Fruit fly (Drosophila melanogaster) whole organism, embryonic: ENCODE measurements around the gene betaTub65B.

Source experiments
- Atf3 ChIP-seq: fragments of 200-800 bp; sonication (Bioruptor generic); optimal IDR thresholded peaks from 3 replicates; lab custom pipeline; 2016; ENCODE audit warnings: missing biosample characterization, missing genetic modification characterization
- B-H2 ChIP-seq: fragments of 200-800 bp; sonication (Bioruptor generic); optimal IDR thresholded peaks from 2 replicates; lab custom pipeline; 2018; ENCODE audit warnings: missing biosample characterization, mild to moderate bottlenecking, missing genetic modification characterization
- CG10366 ChIP-seq: fragments of 200-800 bp; sonication (Bioruptor generic); IDR thresholded peaks from 2 replicates; pipeline ENCODE4 v1.3.6; 2022; ENCODE audit warnings: missing biosample characterization, missing genetic modification characterization
- CG11504 ChIP-seq: fragments of 200-800 bp; sonication (Bioruptor generic); optimal IDR thresholded peaks from 3 replicates; lab custom pipeline; 2019; ENCODE audit warnings: missing biosample characterization, mild to moderate bottlenecking, missing genetic modification characterization, moderate library complexity
- CG11696 ChIP-seq: fragments of 200-800 bp; sonication (Bioruptor generic); IDR thresholded peaks from 2 replicates; pipeline ENCODE4 v1.3.6; 2022; ENCODE audit warnings: missing biosample characterization, missing genetic modification characterization
- CG13894 ChIP-seq: fragments of 200-800 bp; sonication (Bioruptor generic); optimal IDR thresholded peaks from 3 replicates; lab custom pipeline; 2018; ENCODE audit warnings: missing biosample characterization, mild to moderate bottlenecking, missing genetic modification characterization, moderate library complexity
- CG15601 ChIP-seq: fragments of 200-800 bp; sonication (Bioruptor generic); optimal IDR thresholded peaks from 3 replicates; lab custom pipeline; 2019; ENCODE audit warnings: missing biosample characterization, mild to moderate bottlenecking, missing genetic modification characterization, moderate library complexity
- CG1603 ChIP-seq: fragments of 200-800 bp; sonication (Bioruptor generic); optimal IDR thresholded peaks from 2 replicates; lab custom pipeline; 2019; ENCODE audit warnings: missing biosample characterization, mild to moderate bottlenecking, missing genetic modification characterization, moderate library complexity
- CG16863 ChIP-seq: fragments of 200-800 bp; sonication (Bioruptor generic); optimal IDR thresholded peaks from 3 replicates; lab custom pipeline; 2016; ENCODE audit warnings: missing biosample characterization, missing genetic modification characterization
- CG17361 ChIP-seq: fragments of 200-800 bp; sonication (Bioruptor generic); IDR thresholded peaks from 3 replicates; pipeline ENCODE4 v1.3.6; 2022; ENCODE audit warnings: missing biosample characterization, missing genetic modification characterization
- CG2120 ChIP-seq: fragments of 200-800 bp; sonication (Bioruptor generic); optimal IDR thresholded peaks from 3 replicates; lab custom pipeline; 2016; ENCODE audit warnings: missing biosample characterization, missing genetic modification characterization
- CG2202 ChIP-seq: fragments of 200-800 bp; sonication (Bioruptor generic); optimal IDR thresholded peaks from 2 replicates; lab custom pipeline; 2018; ENCODE audit warnings: missing biosample characterization, mild to moderate bottlenecking, missing genetic modification characterization
- CG2678 ChIP-seq: fragments of 200-800 bp; sonication (Bioruptor generic); optimal IDR thresholded peaks from 3 replicates; lab custom pipeline; 2019; ENCODE audit warnings: missing biosample characterization, mild to moderate bottlenecking, missing genetic modification characterization, moderate library complexity
- CG32767 ChIP-seq: fragments of 200-800 bp; sonication (Bioruptor generic); IDR thresholded peaks from 2 replicates; pipeline ENCODE4 v1.3.6; 2022; ENCODE audit warnings: missing biosample characterization, missing genetic modification characterization
- CG34422 ChIP-seq: fragments of 200-800 bp; sonication (Bioruptor generic); IDR thresholded peaks from 3 replicates; pipeline ENCODE4 v1.3.6; 2022; ENCODE audit warnings: missing biosample characterization, missing genetic modification characterization
- CG3847 ChIP-seq: fragments of 200-800 bp; sonication (Bioruptor generic); IDR thresholded peaks from 2 replicates; pipeline ENCODE4 v1.3.6; 2022; ENCODE audit warnings: missing biosample characterization, missing genetic modification characterization
- CG4282 ChIP-seq: fragments of 200-800 bp; sonication (Bioruptor generic); optimal IDR thresholded peaks from 2 replicates; lab custom pipeline; 2016; ENCODE audit warnings: missing biosample characterization, missing genetic modification characterization
- CG7271 ChIP-seq: fragments of 200-800 bp; sonication (Bioruptor generic); optimal IDR thresholded peaks from 2 replicates; lab custom pipeline; 2018; ENCODE audit warnings: missing biosample characterization, mild to moderate bottlenecking, missing genetic modification characterization, moderate library complexity
- CG7928 ChIP-seq: fragments of 200-800 bp; sonication (Bioruptor generic); optimal IDR thresholded peaks from 2 replicates; lab custom pipeline; 2017; ENCODE audit warnings: missing biosample characterization, mild to moderate bottlenecking, missing genetic modification characterization
- CG7987 ChIP-seq: fragments of 200-800 bp; sonication (Bioruptor generic); optimal IDR thresholded peaks from 2 replicates; lab custom pipeline; 2018; ENCODE audit warnings: missing biosample characterization, mild to moderate bottlenecking, missing genetic modification characterization, moderate library complexity
- Ets65A ChIP-seq: fragments of 200-800 bp; sonication (Bioruptor generic); peaks from one replicate; lab custom pipeline; 2016; ENCODE audit warnings: missing biosample characterization, missing genetic modification characterization
- Hey ChIP-seq: fragments of 200-800 bp; sonication (Bioruptor generic); optimal IDR thresholded peaks from 3 replicates; lab custom pipeline; 2018; ENCODE audit warnings: missing biosample characterization, mild to moderate bottlenecking, missing genetic modification characterization
- Hr51 ChIP-seq, 2 experiments: fragments of 200-800 bp; sonication (Bioruptor generic); optimal IDR thresholded peaks; 2 replicates in 1 of 2; 3 replicates in 1 of 2; lab custom pipeline; 2016 to 2018; ENCODE audit warnings: missing biosample characterization in 2 of 2, missing genetic modification characterization in 2 of 2, mild to moderate bottlenecking in 1 of 2, moderate library complexity in 1 of 2
- Hr78 ChIP-seq, 2 experiments: fragments of 200-800 bp in 1 of 2; fragments of >200 bp in 1 of 2; sonication (Bioruptor generic) in 1 of 2; optimal IDR thresholded peaks; 2 replicates each; lab custom pipeline; 2017 to 2019; ENCODE audit warnings: missing biosample characterization in 2 of 2, missing genetic modification characterization in 2 of 2, mild to moderate bottlenecking in 1 of 2, moderate library complexity in 1 of 2
- Hsf ChIP-seq: fragments of 200-800 bp; sonication (Bioruptor generic); optimal IDR thresholded peaks from 3 replicates; lab custom pipeline; 2016; ENCODE audit warnings: missing biosample characterization, missing genetic modification characterization
- MTF-1 ChIP-seq: fragments of 200-800 bp; sonication (Bioruptor generic); optimal IDR thresholded peaks from 2 replicates; lab custom pipeline; 2018; ENCODE audit warnings: missing biosample characterization, mild to moderate bottlenecking, missing genetic modification characterization, borderline replicate concordance
- Med ChIP-seq: fragments of 200-800 bp; sonication (Bioruptor generic); peaks from one replicate; lab custom pipeline; 2016; ENCODE audit warnings: missing biosample characterization, missing genetic modification characterization, mild to moderate bottlenecking, inconsistent platforms, moderate library complexity
- NK7.1 ChIP-seq: fragments of 200-800 bp; sonication (Bioruptor generic); optimal IDR thresholded peaks from 3 replicates; lab custom pipeline; 2016; ENCODE audit warnings: missing biosample characterization, missing genetic modification characterization
- abd-A ChIP-seq: fragments of 200-800 bp; sonication (Bioruptor generic); optimal IDR thresholded peaks from 3 replicates; lab custom pipeline; 2019; ENCODE audit warnings: missing biosample characterization, mild to moderate bottlenecking, missing genetic modification characterization, moderate library complexity
- chif ChIP-seq, 2 experiments: fragments of 200-800 bp; sonication (Bioruptor generic); optimal IDR thresholded peaks; 3 replicates each; lab custom pipeline; 2016; ENCODE audit warnings: missing biosample characterization in 2 of 2, missing genetic modification characterization in 2 of 2
- eyg ChIP-seq: fragments of 200-800 bp; sonication (Bioruptor generic); optimal IDR thresholded peaks from 3 replicates; lab custom pipeline; 2016; ENCODE audit warnings: missing biosample characterization, missing genetic modification characterization
- fd96Cb ChIP-seq: fragments of 200-800 bp; sonication (Bioruptor generic); optimal IDR thresholded peaks from 2 replicates; lab custom pipeline; 2018; ENCODE audit warnings: missing biosample characterization, mild to moderate bottlenecking, missing genetic modification characterization, moderate library complexity
- gem ChIP-seq: fragments of 200-800 bp; sonication (Bioruptor generic); optimal IDR thresholded peaks from 2 replicates; lab custom pipeline; 2019; ENCODE audit warnings: missing biosample characterization, mild to moderate bottlenecking, missing genetic modification characterization, moderate library complexity
- grau ChIP-seq: fragments of 200-800 bp; optimal IDR thresholded peaks from 3 replicates; lab custom pipeline; 2019; ENCODE audit warnings: missing biosample characterization, mild to moderate bottlenecking, missing genetic modification characterization, moderate library complexity
- ham ChIP-seq: fragments of 200-800 bp; sonication (Bioruptor generic); IDR thresholded peaks from 2 replicates; pipeline ENCODE4 v1.3.6; 2022; ENCODE audit warnings: missing biosample characterization, missing genetic modification characterization
- ken ChIP-seq: fragments of 200-800 bp; sonication (Bioruptor generic); IDR thresholded peaks from 3 replicates; pipeline ENCODE4 v1.3.6; 2022; ENCODE audit warnings: missing biosample characterization, missing genetic modification characterization
- nmo ChIP-seq: fragments of 200-800 bp; sonication (Bioruptor generic); optimal IDR thresholded peaks from 2 replicates; lab custom pipeline; 2018; ENCODE audit warnings: missing biosample characterization, mild to moderate bottlenecking, missing genetic modification characterization, moderate library complexity
- oc ChIP-seq: fragments of 200-800 bp; sonication (Bioruptor generic); optimal IDR thresholded peaks from 2 replicates; lab custom pipeline; 2018; ENCODE audit warnings: missing biosample characterization, mild to moderate bottlenecking, missing genetic modification characterization, moderate library complexity
- psq ChIP-seq: fragments of 200-800 bp; sonication (Bioruptor generic); optimal IDR thresholded peaks from 2 replicates; lab custom pipeline; 2017; ENCODE audit warnings: missing biosample characterization, missing genetic modification characterization
- row ChIP-seq: fragments of 200-800 bp; sonication (Bioruptor generic); IDR thresholded peaks from 3 replicates; pipeline ENCODE4 v1.3.6; 2022; ENCODE audit warnings: missing biosample characterization, missing genetic modification characterization
- sd ChIP-seq: fragments of 200-800 bp; sonication (Bioruptor generic); optimal IDR thresholded peaks from 3 replicates; lab custom pipeline; 2018; ENCODE audit warnings: missing biosample characterization, mild to moderate bottlenecking, missing genetic modification characterization, moderate library complexity
- sens ChIP-seq: fragments of 200-800 bp; sonication (Bioruptor generic); peaks from one replicate; lab custom pipeline; 2016; ENCODE audit warnings: missing biosample characterization, missing genetic modification characterization
- shn ChIP-seq: fragments of 200-800 bp; sonication (Bioruptor generic); optimal IDR thresholded peaks from 3 replicates; lab custom pipeline; 2016; ENCODE audit warnings: missing biosample characterization, missing genetic modification characterization
- sug ChIP-seq: fragments of 200-800 bp; optimal IDR thresholded peaks from 2 replicates; lab custom pipeline; 2019; ENCODE audit warnings: missing biosample characterization, mild to moderate bottlenecking, missing genetic modification characterization, moderate library complexity
- tio ChIP-seq: fragments of 200-800 bp; sonication (Bioruptor generic); optimal IDR thresholded peaks from 2 replicates; lab custom pipeline; 2017; ENCODE audit warnings: missing biosample characterization, missing genetic modification characterization, inconsistent platforms
- tna ChIP-seq: fragments of 200-800 bp; sonication (Bioruptor generic); IDR thresholded peaks from 2 replicates; pipeline ENCODE4 v1.3.6; 2022; ENCODE audit warnings: missing biosample characterization, missing genetic modification characterization; ENCODE audit not compliant: partially characterized antibody
- tx ChIP-seq: fragments of 200-800 bp; sonication (Bioruptor generic); optimal IDR thresholded peaks from 2 replicates; lab custom pipeline; 2016; ENCODE audit warnings: missing biosample characterization, missing genetic modification characterization
- unpg ChIP-seq: fragments of 200-800 bp; sonication (Bioruptor generic); optimal IDR thresholded peaks from 3 replicates; lab custom pipeline; 2018; ENCODE audit warnings: missing biosample characterization, mild to moderate bottlenecking, missing genetic modification characterization, moderate library complexity
- vvl ChIP-seq: fragments of 200-800 bp; sonication (Bioruptor generic); IDR thresholded peaks from 2 replicates; pipeline ENCODE4 v1.3.6; 2022; ENCODE audit warnings: missing biosample characterization, missing genetic modification characterization

The betaTub65B gene

dm6 chr3L:6554056-6554739, 23.7 kb downstream of the betaTub65B start:
- TF ChIP-seq Ets65A (peak; percentile 37), nmo (GFP tag; lab: Kevin White, UChicago) (peak; percentile 6), CG1603 (tag; lab: Kevin White, UChicago) (peak; percentile 17), Hr51 (GFP tag; optimal IDR thresholded peaks at IDR 0.05; lab: Kevin White, UChicago) (peak in 1 of 2 experiments; percentile 12), sug (tag; lab: Kevin White, UChicago) (no peak), CG15601 (no peak), CG11504 (tag; lab: Kevin White, UChicago) (peak; percentile 17), CG7271 (tag; lab: Kevin White, UChicago) (no peak), sens (GFP tag; lab: Kevin White, UChicago) (peak; percentile 65), Hsf (no peak), oc (tag; lab: Kevin White, UChicago) (peak; percentile 68), CG34422 (no peak), CG4282 (GFP tag; lab: Kevin White, UChicago) (no peak), vvl (GFP tag; lab: Robert Waterston, UW) (peak; percentile 28; the same call in 1 of the 2 replicates), ken (GFP tag; lab: Robert Waterston, UW) (0 out of 3 replicates have a peak, but pooled peaks have one; percentile 23), tio (GFP tag; lab: Kevin White, UChicago) (no peak), fd96Cb (tag; lab: Kevin White, UChicago) (no peak), CG17361 (GFP tag; lab: Robert Waterston, UW) (0 out of 3 replicates have a peak, but pooled peaks have one; percentile 15), CG10366 (no peak), gem (tag; lab: Kevin White, UChicago) (peak; percentile 6), CG2120 (peak; percentile 5), CG3847 (GFP tag; lab: Robert Waterston, UW) (no peak), grau (tag; lab: Kevin White, UChicago) (peak; percentile 8), Med (GFP tag; lab: Kevin White, UChicago) (peak; percentile 49), psq (no peak)

- TF ChIP-seq CG7271 (tag; lab: Kevin White, UChicago) (no peak), oc (tag; lab: Kevin White, UChicago) (no peak), row (GFP tag; lab: Robert Waterston, UW) (no peak), CG2202 (no peak), B-H2 (GFP tag; lab: Kevin White, UChicago) (no peak), Med (GFP tag; lab: Kevin White, UChicago) (peak; percentile 49), MTF-1 (GFP tag; lab: Kevin White, UChicago) (no peak), CG7987 (GFP tag; lab: Kevin White, UChicago) (no peak), grau (tag; lab: Kevin White, UChicago) (no peak), tna (no peak), CG16863 (GFP tag; lab: Kevin White, UChicago) (no peak), chif (GFP tag; optimal IDR thresholded peaks at IDR 0.05; lab: Kevin White, UChicago) (no peak), CG7928 (no peak), CG11696 (GFP tag; lab: Robert Waterston, UW) (no peak), NK7.1 (no peak), Atf3 (GFP tag; lab: Kevin White, UChicago) (no peak), sens (GFP tag; lab: Kevin White, UChicago) (peak; percentile 18), eyg (GFP tag; lab: Kevin White, UChicago) (no peak), abd-A (tag; lab: Kevin White, UChicago) (no peak), Hey (tag; lab: Kevin White, UChicago) (peak; percentile 46), CG13894 (tag; lab: Kevin White, UChicago) (no peak), sd (tag; lab: Kevin White, UChicago) (peak; percentile 39), Hr78 (GFP tag; optimal IDR thresholded peaks at IDR 0.05; lab: Kevin White, UChicago) (peak in 1 of 2 experiments; percentile 5), shn (GFP tag; lab: Kevin White, UChicago) (no peak), tx (GFP tag; lab: Kevin White, UChicago) (no peak), unpg (no peak), CG2678 (no peak), CG32767 (GFP tag; lab: Robert Waterston, UW) (no peak), ham (GFP tag; lab: Robert Waterston, UW) (no peak)
Observed at dm6 chr3L:6556221-6556620, 25.7 kb downstream of the betaTub65B start.
